Worm (Caenorhabditis elegans) whole organism, young adult: ENCODE results near the gene pas-1.

Experiments
- F37B4.10 ChIP-seq: fragments of 200-800 bp; sonication (Bioruptor generic); IDR thresholded peaks from 2 replicates; pipeline ENCODE4 v1.3.6; 2022; ENCODE audit warnings: missing genetic modification characterization, missing compliant biosample characterization
- F55B11.4 ChIP-seq: sonication (generic microtip); optimal IDR thresholded peaks from 2 replicates; lab custom pipeline; 2016; ENCODE audit warnings: missing compliant biosample characterization, missing genetic modification characterization, borderline replicate concordance; ENCODE audit not compliant: insufficient read depth
- K12H6.12 ChIP-seq: fragments of 200-800 bp; sonication (Bioruptor generic); optimal IDR thresholded peaks from 2 replicates; lab custom pipeline; 2018; ENCODE audit warnings: mild to moderate bottlenecking, missing genetic modification characterization, missing compliant biosample characterization
- attf-5 ChIP-seq: fragments of 200-800 bp; sonication (Bioruptor generic); optimal IDR thresholded peaks from 2 replicates; lab custom pipeline; 2018; ENCODE audit warnings: mild to moderate bottlenecking, missing genetic modification characterization, missing compliant biosample characterization
- cebp-1 ChIP-seq, 2 experiments: fragments of 200-800 bp in 1 of 2; sonication (Bioruptor generic) in 1 of 2; sonication (generic microtip) in 1 of 2; IDR thresholded peaks in 1 of 2; optimal IDR thresholded peaks in 1 of 2; 2 replicates each; pipeline versions ENCODE4 v1.3.6 to Lab custom; 2017 to 2022; ENCODE audit warnings: missing compliant biosample characterization in 2 of 2, missing genetic modification characterization in 2 of 2, mild to moderate bottlenecking in 1 of 2, missing genetic modification reagents in 1 of 2, moderate library complexity in 1 of 2
- ceh-100 ChIP-seq: fragments of 200-800 bp; sonication (Bioruptor generic); IDR thresholded peaks from 2 replicates; pipeline ENCODE4 v1.3.6; 2022; ENCODE audit warnings: missing genetic modification reagents, missing genetic modification characterization, missing compliant biosample characterization
- ceh-79 ChIP-seq: sonication (generic microtip); optimal IDR thresholded peaks from 2 replicates; lab custom pipeline; 2017; ENCODE audit warnings: mild to moderate bottlenecking, missing genetic modification characterization, missing compliant biosample characterization
- dpff-1 ChIP-seq: sonication (generic microtip); optimal IDR thresholded peaks from 2 replicates; lab custom pipeline; 2017; ENCODE audit warnings: mild to moderate bottlenecking, missing genetic modification characterization, missing compliant biosample characterization
- dpl-1 ChIP-seq: fragments of 150-350 bp; optimal IDR thresholded peaks from 2 replicates; lab custom pipeline; 2014; ENCODE audit warnings: missing biosample characterization, missing genetic modification reagents, missing genetic modification characterization
- egl-44 ChIP-seq: fragments of 200-800 bp; sonication (Bioruptor generic); IDR thresholded peaks from 2 replicates; pipeline ENCODE4 v1.3.6; 2022; ENCODE audit warnings: missing genetic modification reagents, missing genetic modification characterization, missing compliant biosample characterization
- hlh-26 ChIP-seq: fragments of 200-800 bp; sonication (Bioruptor generic); conservative IDR thresholded peaks from 2 replicates; pipeline ENCODE4 v1.3.6; 2022; ENCODE audit warnings: missing genetic modification reagents, missing genetic modification characterization, missing compliant biosample characterization
- hsf-1 ChIP-seq: fragments of 200-800 bp; sonication (Bioruptor generic); IDR thresholded peaks from 2 replicates; pipeline ENCODE4 v1.3.6; 2022; ENCODE audit warnings: missing genetic modification reagents, missing genetic modification characterization, missing compliant biosample characterization
- mes-4 ChIP-seq: sonication (generic microtip); optimal IDR thresholded peaks from 2 replicates; lab custom pipeline; 2016; ENCODE audit warnings: missing genotype, missing genetic modification characterization, missing compliant biosample characterization
- nfyb-1 ChIP-seq: fragments of 200-800 bp; sonication (Bioruptor generic); IDR thresholded peaks from 2 replicates; pipeline ENCODE4 v1.3.6; 2022; ENCODE audit warnings: missing genetic modification reagents, missing genetic modification characterization, missing compliant biosample characterization
- nhr-80 ChIP-seq: sonication (generic microtip); optimal IDR thresholded peaks from 2 replicates; lab custom pipeline; 2016; ENCODE audit warnings: missing genetic modification characterization, missing compliant biosample characterization
- sptf-2 ChIP-seq: fragments of 200-800 bp; sonication (Bioruptor generic); optimal IDR thresholded peaks from 2 replicates; lab custom pipeline; 2018; ENCODE audit warnings: mild to moderate bottlenecking, missing genetic modification characterization, missing compliant biosample characterization
- unc-130 ChIP-seq: sonication (generic microtip); optimal IDR thresholded peaks from 2 replicates; lab custom pipeline; 2016; ENCODE audit warnings: missing genetic modification reagents, missing genetic modification characterization, missing compliant biosample characterization
- ztf-18 ChIP-seq: sonication (generic microtip); optimal IDR thresholded peaks from 2 replicates; lab custom pipeline; 2016; ENCODE audit warnings: missing genotype, mild to moderate bottlenecking, missing genetic modification characterization, missing compliant biosample characterization
- ztf-22 ChIP-seq: fragments of 200-800 bp; sonication (Bioruptor generic); optimal IDR thresholded peaks from 2 replicates; lab custom pipeline; 2018; ENCODE audit warnings: mild to moderate bottlenecking, missing genetic modification characterization, moderate library complexity, missing compliant biosample characterization

pas-1 gene

DNA sequence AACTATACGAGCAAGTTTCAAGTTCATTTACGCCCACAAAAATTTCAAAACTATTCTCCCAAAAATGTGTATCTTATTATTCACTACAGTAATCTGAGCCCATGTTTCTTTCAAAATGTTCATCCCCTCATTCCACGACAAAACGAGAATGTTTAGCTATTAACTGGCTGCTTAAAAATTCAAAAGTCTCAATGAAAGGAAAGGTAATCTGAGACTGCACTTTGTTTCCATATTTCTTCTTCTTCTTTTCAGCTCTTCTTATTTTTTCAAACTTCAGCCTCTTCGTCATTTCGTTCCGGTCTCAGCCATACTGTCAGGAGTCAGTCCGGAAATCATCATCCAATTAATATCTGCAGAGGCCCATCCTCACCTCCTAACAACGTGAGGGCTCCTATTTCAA lies 49.6 kb downstream of the pas-1 start, which contains the start of gene unc-39:
Gene unc-39 (plus strand): TSS at position 301 of the 400 bp plus-strand sequence.
- TF ChIP-seq egl-44 (GFP tag; lab: Robert Waterston, UW) (no peak), ztf-22 (GFP tag; lab: Kevin White, UChicago) (no peak), K12H6.12 (tag; lab: Kevin White, UChicago) (no peak), hsf-1 (GFP tag; lab: Robert Waterston, UW) (no peak), unc-130 (GFP tag; lab: Kevin White, UChicago) (no peak), hlh-26 (no peak), ceh-100 (GFP tag; lab: Robert Waterston, UW) (no peak), nfyb-1 (GFP tag; lab: Robert Waterston, UW) (no peak), sptf-2 (GFP tag; lab: Kevin White, UChicago) (no peak), cebp-1 (GFP tag; IDR thresholded peaks at IDR 0.05; lab: Robert Waterston, UW) (no peak), cebp-1 (tag; optimal IDR thresholded peaks at IDR 0.05; lab: Kevin White, UChicago) (no peak), attf-5 (GFP tag; lab: Kevin White, UChicago) (no peak), mes-4 (no peak), dpl-1 (GFP tag; lab: Kevin White, UChicago) (no peak), F37B4.10 (GFP tag; lab: Robert Waterston, UW) (no peak), dpff-1 (tag; lab: Kevin White, UChicago) (no peak), F55B11.4 (tag; lab: Kevin White, UChicago) (no peak), ztf-18 (tag; lab: Kevin White, UChicago) (no peak), nhr-80 (tag; lab: Kevin White, UChicago) (no peak), ceh-79 (tag; lab: Kevin White, UChicago) (no peak)
